Fruit fly (Drosophila melanogaster) whole organism: ENCODE measurements around the gene CG33258.

Experiments used
- CG8478 ChIP-seq: fragments of >200 bp; optimal IDR thresholded peaks from 2 replicates; lab custom pipeline; 2018; ENCODE audit warnings: inconsistent platforms
- Dll ChIP-seq: fragments of >200 bp; optimal IDR thresholded peaks from 2 replicates; lab custom pipeline; 2017
- EcR ChIP-seq, 2 experiments: fragments of >200 bp; optimal IDR thresholded peaks; 2 replicates each; lab custom pipeline; 2017; ENCODE audit warnings: missing biosample characterization in 2 of 2, missing genetic modification characterization in 2 of 2, missing genetic modification reagents in 2 of 2
- pan ChIP-seq: fragments of >200 bp; optimal IDR thresholded peaks from 2 replicates; lab custom pipeline; 2017
- psq ChIP-seq: fragments of >200 bp; optimal IDR thresholded peaks from 2 replicates; lab custom pipeline; 2017
- usp ChIP-seq: fragments of >200 bp; optimal IDR thresholded peaks from 2 replicates; lab custom pipeline; 2017; ENCODE audit warnings: missing biosample characterization, missing genetic modification characterization, mixed read lengths

CG33258 gene

dm6 chr3L:16105528-16105927 is 23.2 kb downstream of the CG33258 start, which contains the start of the genes IntS9 and CG43295:
Gene IntS9, minus strand, starts transcription at chr3L:16105627.
Gene CG43295, plus strand, starts transcription at chr3L:16105852.
- TF ChIP-seq psq (lab: Kevin White, UChicago) (no peak), Dll (lab: Kevin White, UChicago) (no peak), EcR (GFP tag; optimal IDR thresholded peaks at IDR 0.05; lab: Kevin White, UChicago) (no peak), pan (lab: Kevin White, UChicago) (no peak), CG8478 (lab: Kevin White, UChicago) (no peak), usp (GFP tag; lab: Kevin White, UChicago) (no peak)

dm6 chr3L:16112069-16112820 is 29.9 kb downstream of the CG33258 start, which contains the start of gene Zn72D:
Gene Zn72D, minus strand, starts transcription at chr3L:16112626.
- TF ChIP-seq psq (lab: Kevin White, UChicago), result no peak

- TF ChIP-seq pan (lab: Kevin White, UChicago), result no peak
Observed at dm6 chr3L:16113003-16113606, 30.8 kb downstream of the CG33258 start, which contains the start of gene Taf4. Gene Taf4, plus strand, starts transcription at chr3L:16113212.

- TF ChIP-seq psq (lab: Kevin White, UChicago), result no peak
- no peak for TF ChIP-seq CG8478 (lab: Kevin White, UChicago)
- no peak for TF ChIP-seq pan (lab: Kevin White, UChicago)
- no peak for TF ChIP-seq EcR (GFP tag; optimal IDR thresholded peaks at IDR 0.05; lab: Kevin White, UChicago)
- no peak for TF ChIP-seq Dll (lab: Kevin White, UChicago)
Observed at dm6 chr3L:16113607-16114337, 31.4 kb downstream of the CG33258 start.

dm6 chr3L:16121791-16122190 is 39.4 kb downstream of the CG33258 start, which contains the start of gene Strump:
Gene Strump, plus strand, starts transcription at chr3L:16122002.
- no peak for TF ChIP-seq usp (GFP tag; lab: Kevin White, UChicago)
- TF ChIP-seq CG8478 (lab: Kevin White, UChicago), result no peak
- no peak for TF ChIP-seq Dll (lab: Kevin White, UChicago)
- no peak for TF ChIP-seq EcR (GFP tag; optimal IDR thresholded peaks at IDR 0.05; lab: Kevin White, UChicago)
- no peak for TF ChIP-seq pan (lab: Kevin White, UChicago)
- no peak for TF ChIP-seq psq (lab: Kevin White, UChicago)

- TF ChIP-seq CG8478 (lab: Kevin White, UChicago) (no peak), usp (GFP tag; lab: Kevin White, UChicago) (no peak), psq (lab: Kevin White, UChicago) (no peak), Dll (lab: Kevin White, UChicago) (no peak), pan (lab: Kevin White, UChicago) (no peak), EcR (GFP tag; optimal IDR thresholded peaks at IDR 0.05; lab: Kevin White, UChicago) (no peak)
Observed at dm6 chr3L:16128481-16128972, 46.2 kb downstream of the CG33258 start, which contains the start of gene Pgm1. Gene Pgm1, minus strand, starts transcription at chr3L:16128531.

dm6 chr3L:16128973-16129745 is 46.8 kb downstream of the CG33258 start, which contains the start of gene SsRbeta:
Gene SsRbeta, plus strand, starts transcription at chr3L:16129617.
- no peak for TF ChIP-seq EcR (GFP tag; optimal IDR thresholded peaks at IDR 0.05; lab: Kevin White, UChicago)
- no peak for TF ChIP-seq CG8478 (lab: Kevin White, UChicago)
- TF ChIP-seq usp (GFP tag; lab: Kevin White, UChicago), result no peak
- TF ChIP-seq pan (lab: Kevin White, UChicago), result no peak
- no peak for TF ChIP-seq Dll (lab: Kevin White, UChicago)
- no peak for TF ChIP-seq psq (lab: Kevin White, UChicago)

dm6 chr3L:16131264-16132066 is 49.1 kb downstream of the CG33258 start, which contains the start of the genes Trs20 and elg1:
Gene Trs20, minus strand, starts transcription at chr3L:16131632.
Gene elg1, plus strand, starts transcription at chr3L:16132028.
- TF ChIP-seq usp (GFP tag; lab: Kevin White, UChicago) (no peak), pan (lab: Kevin White, UChicago) (no peak), CG8478 (lab: Kevin White, UChicago) (no peak), EcR (GFP tag; optimal IDR thresholded peaks at IDR 0.05; lab: Kevin White, UChicago) (no peak), psq (lab: Kevin White, UChicago) (no peak), Dll (lab: Kevin White, UChicago) (no peak)

dm6 chr3L:16132067-16132418 is 49.7 kb downstream of the CG33258 start:
- no peak for TF ChIP-seq pan (lab: Kevin White, UChicago)
- no peak for TF ChIP-seq Dll (lab: Kevin White, UChicago)
- no peak for TF ChIP-seq psq (lab: Kevin White, UChicago)
- no peak for TF ChIP-seq usp (GFP tag; lab: Kevin White, UChicago)
- TF ChIP-seq CG8478 (lab: Kevin White, UChicago), result no peak
- no peak for TF ChIP-seq EcR (GFP tag; optimal IDR thresholded peaks at IDR 0.05; lab: Kevin White, UChicago)
